Worm (Caenorhabditis elegans) whole organism, L3 larva: Measurements from ENCODE around the gene srx-102.
A peak's percentile ranks its signal among the peaks of the same experiment; 100 is the strongest.

ENCODE experiments used
- ceh-9 ChIP-seq: sonication (generic microtip); optimal IDR thresholded peaks from 2 replicates; lab custom pipeline; 2018; ENCODE audit warnings: missing biosample characterization, missing genetic modification characterization
- egl-5 ChIP-seq: fragments of 150-350 bp; optimal IDR thresholded peaks from 2 replicates; lab custom pipeline; 2017; ENCODE audit warnings: missing biosample characterization, missing genetic modification reagents, missing genetic modification characterization, inconsistent platforms
- fkh-10 ChIP-seq: sonication (generic microtip); optimal IDR thresholded peaks from 2 replicates; lab custom pipeline; 2017; ENCODE audit warnings: missing biosample characterization, missing genetic modification reagents, missing genetic modification characterization
- nhr-23 ChIP-seq: fragments of 150-350 bp; optimal IDR thresholded peaks from 2 replicates; lab custom pipeline; 2014; ENCODE audit warnings: missing biosample characterization, missing genetic modification reagents, missing genetic modification characterization
- nhr-237 ChIP-seq: fragments of 150-350 bp; optimal IDR thresholded peaks from 2 replicates; lab custom pipeline; 2014; ENCODE audit warnings: missing biosample characterization, missing genetic modification characterization
- nhr-25 ChIP-seq: sonication (generic microtip); optimal IDR thresholded peaks from 2 replicates; lab custom pipeline; 2017; ENCODE audit warnings: missing biosample characterization, missing genetic modification characterization
- nhr-77 ChIP-seq: fragments of 150-350 bp; optimal IDR thresholded peaks from 2 replicates; lab custom pipeline; 2014; ENCODE audit warnings: missing biosample characterization, missing genetic modification characterization
- skn-1 ChIP-seq: fragments of 150-350 bp; optimal IDR thresholded peaks from 2 replicates; lab custom pipeline; 2014; ENCODE audit warnings: missing biosample characterization, missing genetic modification characterization
- zag-1 ChIP-seq: fragments of 150-350 bp; optimal IDR thresholded peaks from 2 replicates; lab custom pipeline; 2014; ENCODE audit warnings: missing biosample characterization, missing genetic modification characterization
- ztf-4 ChIP-seq: fragments of 150-350 bp; optimal IDR thresholded peaks from 2 replicates; lab custom pipeline; 2014; ENCODE audit warnings: missing biosample characterization, missing genetic modification characterization

ce11 chrII:3716961-3717360, 22.4 kb upstream of the srx-102 start, which contains the start of gene fbxc-52:
- TF ChIP-seq skn-1 (tag; lab: Kevin White, UChicago) (no peak), ztf-4 (tag; lab: Kevin White, UChicago) (no peak), nhr-77 (tag; lab: Kevin White, UChicago) (no peak), zag-1 (tag; lab: Kevin White, UChicago) (no peak), nhr-237 (tag; lab: Kevin White, UChicago) (no peak), fkh-10 (GFP tag; lab: Kevin White, UChicago) (no peak), egl-5 (tag; lab: Kevin White, UChicago) (no peak), ceh-9 (tag; lab: Kevin White, UChicago) (no peak), nhr-25 (peak; percentile 45), nhr-23 (tag; lab: Kevin White, UChicago) (no peak)
